Worm (Caenorhabditis elegans) whole organism, late embryonic: Measurements from ENCODE around the gene F42A9.9.
A peak's percentile ranks its signal among the peaks of the same experiment; 100 is the strongest.

Source experiments
- C08G9.2 ChIP-seq: sonication (generic microtip); optimal IDR thresholded peaks from 2 replicates; lab custom pipeline; 2016; ENCODE audit warnings: mild to moderate bottlenecking, missing genetic modification characterization, moderate library complexity, missing compliant biosample characterization
- C38D4.7 ChIP-seq: fragments of 200-800 bp; sonication (Bioruptor generic); optimal IDR thresholded peaks from 2 replicates; lab custom pipeline; 2018; ENCODE audit warnings: mild to moderate bottlenecking, missing genetic modification characterization, moderate library complexity, missing compliant biosample characterization
- F13H6.1 ChIP-seq: sonication (generic microtip); optimal IDR thresholded peaks from 2 replicates; lab custom pipeline; 2016; ENCODE audit warnings: missing genetic modification characterization, missing compliant biosample characterization
- Y22D7AL.16 ChIP-seq: sonication (generic microtip); optimal IDR thresholded peaks from 2 replicates; lab custom pipeline; 2016; ENCODE audit warnings: missing genetic modification characterization, missing compliant biosample characterization
- ahr-1 ChIP-seq: sonication (generic microtip); optimal IDR thresholded peaks from 2 replicates; lab custom pipeline; 2016; ENCODE audit warnings: missing genetic modification characterization, missing compliant biosample characterization
- ceh-18 ChIP-seq: sonication (generic microtip); optimal IDR thresholded peaks from 2 replicates; lab custom pipeline; 2016; ENCODE audit warnings: missing genetic modification characterization, missing compliant biosample characterization
- ceh-19 ChIP-seq: fragments of 200-800 bp; sonication (Bioruptor generic); optimal IDR thresholded peaks from 2 replicates; lab custom pipeline; 2018; ENCODE audit warnings: mild to moderate bottlenecking, missing genetic modification characterization, missing compliant biosample characterization
- ceh-2 ChIP-seq: sonication (generic microtip); optimal IDR thresholded peaks from 2 replicates; lab custom pipeline; 2016; ENCODE audit warnings: missing genotype, missing genetic modification characterization, missing compliant biosample characterization
- ceh-22 ChIP-seq: sonication (generic microtip); optimal IDR thresholded peaks from 2 replicates; lab custom pipeline; 2017; ENCODE audit warnings: missing biosample characterization, missing genetic modification characterization
- ceh-24 ChIP-seq: sonication (generic microtip); optimal IDR thresholded peaks from 2 replicates; lab custom pipeline; 2016; ENCODE audit warnings: mild to moderate bottlenecking, missing genetic modification characterization, missing compliant biosample characterization
- ceh-31 ChIP-seq: sonication (generic microtip); optimal IDR thresholded peaks from 2 replicates; lab custom pipeline; 2016; ENCODE audit warnings: missing genetic modification characterization, missing compliant biosample characterization
- ceh-48 ChIP-seq: sonication (generic microtip); optimal IDR thresholded peaks from 2 replicates; lab custom pipeline; 2016; ENCODE audit warnings: missing genetic modification characterization, inconsistent platforms, missing compliant biosample characterization
- ceh-9 ChIP-seq: sonication (generic microtip); optimal IDR thresholded peaks from 2 replicates; lab custom pipeline; 2016; ENCODE audit warnings: mild to moderate bottlenecking, missing genetic modification characterization, inconsistent platforms, missing compliant biosample characterization
- che-1 ChIP-seq: sonication (generic microtip); optimal IDR thresholded peaks from 2 replicates; lab custom pipeline; 2016; ENCODE audit warnings: mild to moderate bottlenecking, missing genetic modification characterization, missing compliant biosample characterization
- dve-1 ChIP-seq: sonication (generic microtip); optimal IDR thresholded peaks from 2 replicates; lab custom pipeline; 2017; ENCODE audit warnings: antibody characterized with exemption, mild to moderate bottlenecking, missing genetic modification characterization, missing compliant biosample characterization
- elt-2 ChIP-seq: sonication (generic microtip); optimal IDR thresholded peaks from 2 replicates; lab custom pipeline; 2016; ENCODE audit warnings: missing genetic modification reagents, missing genetic modification characterization, missing compliant biosample characterization
- elt-4 ChIP-seq: sonication (generic microtip); optimal IDR thresholded peaks from 2 replicates; lab custom pipeline; 2016; ENCODE audit warnings: missing genetic modification characterization, missing compliant biosample characterization
- ets-4 ChIP-seq: sonication (generic microtip); optimal IDR thresholded peaks from 2 replicates; lab custom pipeline; 2016; ENCODE audit warnings: missing genetic modification characterization, missing compliant biosample characterization
- fkh-10 ChIP-seq: fragments of 150-350 bp; optimal IDR thresholded peaks from 2 replicates; lab custom pipeline; 2014; ENCODE audit warnings: missing biosample characterization, missing genetic modification reagents, missing genetic modification characterization
- hlh-13 ChIP-seq: fragments of 200-800 bp; sonication (Bioruptor generic); optimal IDR thresholded peaks from 2 replicates; lab custom pipeline; 2018; ENCODE audit warnings: mild to moderate bottlenecking, missing genetic modification characterization, missing compliant biosample characterization
- hlh-30 ChIP-seq: sonication (generic microtip); optimal IDR thresholded peaks from 2 replicates; lab custom pipeline; 2017; ENCODE audit warnings: antibody characterized with exemption, missing genetic modification characterization, missing compliant biosample characterization; ENCODE audit not compliant: insufficient read depth
- hlh-6 ChIP-seq: sonication (generic microtip); optimal IDR thresholded peaks from 2 replicates; lab custom pipeline; 2016; ENCODE audit warnings: missing genotype, missing genetic modification characterization, missing compliant biosample characterization
- madf-2 ChIP-seq: sonication (generic microtip); optimal IDR thresholded peaks from 2 replicates; lab custom pipeline; 2017; ENCODE audit warnings: missing genetic modification characterization, missing compliant biosample characterization
- mec-3 ChIP-seq: sonication (generic microtip); optimal IDR thresholded peaks from 2 replicates; lab custom pipeline; 2016; ENCODE audit warnings: borderline replicate concordance, missing genetic modification characterization, missing compliant biosample characterization
- nfya-1 ChIP-seq: sonication (generic microtip); optimal IDR thresholded peaks from 2 replicates; lab custom pipeline; 2017; ENCODE audit warnings: missing genetic modification characterization, mild to moderate bottlenecking, missing compliant biosample characterization, antibody characterized with exemption, moderate library complexity
- nhr-11 ChIP-seq: fragments of 150-350 bp; optimal IDR thresholded peaks from 2 replicates; lab custom pipeline; 2014; ENCODE audit warnings: missing biosample characterization, missing genetic modification characterization
- odd-2 ChIP-seq: sonication (generic microtip); optimal IDR thresholded peaks from 2 replicates; lab custom pipeline; 2017; ENCODE audit warnings: antibody characterized with exemption, mild to moderate bottlenecking, missing genetic modification characterization, missing compliant biosample characterization
- pax-1 ChIP-seq: fragments of 150-350 bp; optimal IDR thresholded peaks from 2 replicates; lab custom pipeline; 2014; ENCODE audit warnings: missing biosample characterization, missing genetic modification characterization
- pha-2 ChIP-seq: sonication (generic microtip); optimal IDR thresholded peaks from 2 replicates; lab custom pipeline; 2017; ENCODE audit warnings: mild to moderate bottlenecking, missing genetic modification characterization, missing compliant biosample characterization
- pha-4 ChIP-seq: fragments of 150-350 bp; optimal IDR thresholded peaks from 2 replicates; lab custom pipeline; 2018; ENCODE audit warnings: missing biosample characterization, missing genetic modification reagents, missing genetic modification characterization
- pqm-1 ChIP-seq: sonication (generic microtip); optimal IDR thresholded peaks from 2 replicates; lab custom pipeline; 2016; ENCODE audit warnings: missing genetic modification characterization, missing compliant biosample characterization
- pros-1 ChIP-seq: fragments of 150-350 bp; optimal IDR thresholded peaks from 2 replicates; lab custom pipeline; 2014; ENCODE audit warnings: missing biosample characterization, missing genetic modification reagents, missing genetic modification characterization
- ref-2 ChIP-seq: sonication (generic microtip); optimal IDR thresholded peaks from 2 replicates; lab custom pipeline; 2016; ENCODE audit warnings: missing genetic modification characterization, missing compliant biosample characterization
- rnt-1 ChIP-seq: sonication (generic microtip); optimal IDR thresholded peaks from 2 replicates; lab custom pipeline; 2016; ENCODE audit warnings: missing genetic modification characterization, missing compliant biosample characterization
- sdc-2 ChIP-seq: sonication (generic microtip); optimal IDR thresholded peaks from 2 replicates; lab custom pipeline; 2016; ENCODE audit warnings: missing genotype, missing genetic modification characterization, missing compliant biosample characterization
- sox-4 ChIP-seq: sonication (generic microtip); optimal IDR thresholded peaks from 2 replicates; lab custom pipeline; 2017; ENCODE audit warnings: mild to moderate bottlenecking, missing genetic modification characterization, inconsistent platforms, missing compliant biosample characterization
- syd-9 ChIP-seq: sonication (generic microtip); optimal IDR thresholded peaks from 2 replicates; lab custom pipeline; 2016; ENCODE audit warnings: mild to moderate bottlenecking, missing genetic modification characterization, moderate library complexity, missing compliant biosample characterization
- tbx-2 ChIP-seq: sonication (generic microtip); optimal IDR thresholded peaks from 2 replicates; lab custom pipeline; 2016; ENCODE audit warnings: missing genetic modification characterization, missing compliant biosample characterization
- ttx-3 ChIP-seq: sonication (generic microtip); optimal IDR thresholded peaks from 2 replicates; lab custom pipeline; 2016; ENCODE audit warnings: missing genetic modification reagents, missing genetic modification characterization, missing compliant biosample characterization
- unc-42 ChIP-seq: sonication (generic microtip); optimal IDR thresholded peaks from 2 replicates; lab custom pipeline; 2016; ENCODE audit warnings: missing genotype, missing genetic modification characterization, missing compliant biosample characterization
- unc-55 ChIP-seq: sonication (generic microtip); optimal IDR thresholded peaks from 2 replicates; lab custom pipeline; 2017; ENCODE audit warnings: missing biosample characterization, missing genetic modification reagents, missing genetic modification characterization
- unc-86 ChIP-seq: sonication (generic microtip); optimal IDR thresholded peaks from 2 replicates; lab custom pipeline; 2016; ENCODE audit warnings: missing genetic modification characterization, missing compliant biosample characterization
- zip-5 ChIP-seq: sonication (generic microtip); optimal IDR thresholded peaks from 2 replicates; lab custom pipeline; 2016; ENCODE audit warnings: missing genetic modification characterization, missing compliant biosample characterization
- ztf-16 ChIP-seq: sonication (generic microtip); optimal IDR thresholded peaks from 2 replicates; lab custom pipeline; 2017; ENCODE audit warnings: missing genetic modification characterization, missing compliant biosample characterization

Gene F42A9.9

DNA sequence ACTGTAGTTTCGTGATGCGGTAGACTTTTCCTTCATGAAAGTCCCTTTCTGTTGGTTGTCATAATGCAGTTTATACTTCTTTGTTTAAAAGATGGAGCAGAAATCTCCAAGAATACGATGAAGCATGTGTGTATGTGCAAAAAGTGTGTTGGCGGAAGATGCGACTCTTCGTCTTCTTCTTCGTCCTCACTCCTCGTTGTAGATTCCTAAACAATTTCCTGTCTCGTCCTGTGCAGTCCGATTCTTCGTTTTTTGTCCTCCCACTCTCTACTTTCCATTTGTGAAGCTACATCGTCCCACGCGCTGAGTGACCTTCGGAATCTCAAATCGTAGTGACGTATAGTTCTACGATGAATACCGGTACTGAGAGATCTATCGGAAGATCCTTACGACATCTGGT lies 10.4 kb downstream of the F42A9.9 start:
- TF ChIP-seq pqm-1 (tag; lab: Kevin White, UChicago) (no peak), ztf-16 (tag; lab: Kevin White, UChicago) (no peak), ceh-22 (tag; lab: Kevin White, UChicago) (no peak), tbx-2 (no peak), ets-4 (no peak), pha-4 (no peak), madf-2 (no peak), ceh-9 (tag; lab: Kevin White, UChicago) (no peak), ceh-24 (no peak), elt-2 (tag; lab: Kevin White, UChicago) (no peak), pax-1 (tag; lab: Kevin White, UChicago) (no peak), hlh-6 (tag; lab: Kevin White, UChicago) (no peak), mec-3 (tag; lab: Kevin White, UChicago) (no peak)

DNA sequence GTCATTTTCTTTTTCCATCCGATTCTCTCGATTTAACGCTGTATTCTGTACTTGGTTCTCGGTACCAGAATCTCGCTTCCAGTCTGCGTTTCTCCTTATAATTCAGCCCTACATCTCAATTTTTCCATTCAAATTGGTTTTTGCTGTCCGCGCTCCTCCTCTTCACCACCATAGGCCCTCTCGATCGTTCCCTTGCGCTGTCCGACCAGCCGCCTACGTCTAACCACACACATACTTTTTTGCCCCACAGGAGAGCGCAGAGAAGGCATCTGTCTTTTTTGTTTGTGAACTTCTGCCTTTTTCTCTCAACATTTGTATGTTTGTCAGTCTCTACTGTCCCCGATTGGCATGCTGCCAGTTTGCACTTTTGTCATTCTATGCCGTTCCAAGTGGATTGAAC lies 11.3 kb downstream of the F42A9.9 start, which contains the start of gene F42A9.11:
TSS of gene F42A9.11 (plus strand) at position 310 of the 400 bp plus-strand sequence.
- no peak for TF ChIP-seq ahr-1 (tag; lab: Kevin White, UChicago)
- no peak for TF ChIP-seq pax-1 (tag; lab: Kevin White, UChicago)
- no peak for TF ChIP-seq odd-2 (tag; lab: Kevin White, UChicago)
- no peak for TF ChIP-seq dve-1
- TF ChIP-seq ceh-48 (tag; lab: Kevin White, UChicago), result no peak
- TF ChIP-seq pros-1, result peak; percentile 14
- no peak for TF ChIP-seq ceh-2
- no peak for TF ChIP-seq unc-86 (tag; lab: Kevin White, UChicago)
- TF ChIP-seq elt-4 (tag; lab: Kevin White, UChicago), result no peak
- TF ChIP-seq che-1, result no peak
- peak; percentile 38 for TF ChIP-seq sdc-2
- no peak for TF ChIP-seq ttx-3 (tag; lab: Kevin White, UChicago)
- TF ChIP-seq unc-42 (tag; lab: Kevin White, UChicago), result no peak
- no peak for TF ChIP-seq pha-4
- TF ChIP-seq hlh-6 (tag; lab: Kevin White, UChicago), result peak; percentile 53
- TF ChIP-seq Y22D7AL.16, result no peak
- TF ChIP-seq rnt-1 (tag; lab: Kevin White, UChicago), result no peak
- peak; percentile 37 for TF ChIP-seq ceh-31 (tag; lab: Kevin White, UChicago)
- TF ChIP-seq ceh-24, result no peak
- TF ChIP-seq fkh-10 (GFP tag; lab: Kevin White, UChicago), result no peak
- TF ChIP-seq hlh-30 (tag; lab: Kevin White, UChicago), result no peak
- TF ChIP-seq nhr-11, result no peak
- TF ChIP-seq unc-55 (GFP tag; lab: Kevin White, UChicago), result no peak
- peak; percentile 17 for TF ChIP-seq C08G9.2
- peak; percentile 4 for TF ChIP-seq ceh-18 (tag; lab: Kevin White, UChicago)
- TF ChIP-seq syd-9, result no peak
- no peak for TF ChIP-seq ceh-19
- no peak for TF ChIP-seq zip-5 (tag; lab: Kevin White, UChicago)
- no peak for TF ChIP-seq hlh-13
- TF ChIP-seq C38D4.7, result no peak
- no peak for TF ChIP-seq F13H6.1 (tag; lab: Kevin White, UChicago)
- TF ChIP-seq pha-2 (tag; lab: Kevin White, UChicago), result no peak
- TF ChIP-seq tbx-2, result peak; percentile 8
- TF ChIP-seq ref-2 (tag; lab: Kevin White, UChicago), result no peak
- no peak for TF ChIP-seq pqm-1 (tag; lab: Kevin White, UChicago)
- no peak for TF ChIP-seq nfya-1 (tag; lab: Kevin White, UChicago)
- no peak for TF ChIP-seq sox-4 (tag; lab: Kevin White, UChicago)
- no peak for TF ChIP-seq madf-2
